Worm (Caenorhabditis elegans) whole organism, L4 larva: ENCODE data around the gene pgp-1.

Experiments
- D1046.2 ChIP-seq: fragments of 200-800 bp; sonication (Bioruptor generic); IDR thresholded peaks from 2 replicates; pipeline ENCODE4 v1.3.6; 2022; ENCODE audit warnings: missing genetic modification characterization, missing compliant biosample characterization
- F37D6.2 ChIP-seq: sonication (generic microtip); optimal IDR thresholded peaks from 2 replicates; lab custom pipeline; 2016; ENCODE audit warnings: mild to moderate bottlenecking, missing genetic modification characterization, missing compliant biosample characterization
- Y5F2A.4 ChIP-seq: fragments of 200-800 bp; sonication (Bioruptor generic); optimal IDR thresholded peaks from 2 replicates; lab custom pipeline; 2018; ENCODE audit warnings: mild to moderate bottlenecking, missing genetic modification characterization, missing compliant biosample characterization
- aha-1 ChIP-seq: fragments of 150-350 bp; peaks from one replicate; lab custom pipeline; 2014; ENCODE audit warnings: missing biosample characterization, missing genetic modification characterization
- ama-1 ChIP-seq: fragments of 150-350 bp; optimal IDR thresholded peaks from 2 replicates; lab custom pipeline; 2014; ENCODE audit warnings: inconsistent platforms, mixed read lengths
- attf-4 ChIP-seq: sonication (generic microtip); optimal IDR thresholded peaks from 3 replicates; lab custom pipeline; 2017; ENCODE audit warnings: missing biosample characterization, missing genetic modification characterization
- ceh-20 ChIP-seq: fragments of 200-800 bp; sonication (Bioruptor generic); IDR thresholded peaks from 2 replicates; pipeline ENCODE4 v1.3.6; 2022; ENCODE audit warnings: missing genetic modification reagents, missing genetic modification characterization, missing compliant biosample characterization
- ceh-32 ChIP-seq: sonication (generic microtip); optimal IDR thresholded peaks from 2 replicates; lab custom pipeline; 2016; ENCODE audit warnings: mild to moderate bottlenecking, missing genetic modification characterization, missing compliant biosample characterization; ENCODE audit not compliant: poor library complexity
- ces-1 ChIP-seq: fragments of 150-350 bp; sonication (generic microtip); optimal IDR thresholded peaks from 4 replicates; lab custom pipeline; 2014; ENCODE audit warnings: missing biosample characterization, missing genetic modification reagents, missing genetic modification characterization
- cey-2 ChIP-seq: sonication (generic microtip); optimal IDR thresholded peaks from 3 replicates; lab custom pipeline; 2017; ENCODE audit warnings: missing genetic modification characterization, mild to moderate bottlenecking, missing compliant biosample characterization, antibody characterized with exemption, borderline replicate concordance; ENCODE audit not compliant: insufficient read depth
- daf-12 ChIP-seq: fragments of 150-350 bp; optimal IDR thresholded peaks from 2 replicates; lab custom pipeline; 2014; ENCODE audit warnings: missing biosample characterization, missing genetic modification reagents, missing genetic modification characterization
- daf-16 ChIP-seq, 3 experiments: sonication (generic microtip); optimal IDR thresholded peaks; 2 replicates each; lab custom pipeline; 2016 to 2017; ENCODE audit warnings: missing genetic modification characterization in 3 of 3, missing genetic modification reagents in 3 of 3, mild to moderate bottlenecking in 2 of 3, missing compliant biosample characterization in 2 of 3, missing biosample characterization in 1 of 3, moderate library complexity in 1 of 3
- daf-8 ChIP-seq: fragments of 200-800 bp; sonication (Bioruptor generic); IDR thresholded peaks from 2 replicates; pipeline ENCODE4 v1.3.6; 2022; ENCODE audit warnings: missing genetic modification characterization, missing compliant biosample characterization
- egl-43 ChIP-seq: fragments of 200-800 bp; sonication (Bioruptor generic); IDR thresholded peaks from 2 replicates; pipeline ENCODE4 v1.3.6; 2022; ENCODE audit warnings: missing genetic modification reagents, missing genetic modification characterization, missing compliant biosample characterization
- fkh-10 ChIP-seq: fragments of 150-350 bp; optimal IDR thresholded peaks from 2 replicates; lab custom pipeline; 2014; ENCODE audit warnings: missing biosample characterization, missing genetic modification reagents, missing genetic modification characterization
- hlh-30 ChIP-seq: sonication (generic microtip); optimal IDR thresholded peaks from 2 replicates; lab custom pipeline; 2017; ENCODE audit warnings: antibody characterized with exemption, mild to moderate bottlenecking, missing genetic modification characterization, missing compliant biosample characterization; ENCODE audit not compliant: insufficient read depth
- lin-13 ChIP-seq: fragments of 150-350 bp; optimal IDR thresholded peaks from 2 replicates; lab custom pipeline; 2014; ENCODE audit warnings: missing biosample characterization, missing genetic modification reagents, missing genetic modification characterization
- lin-38 ChIP-seq: fragments of 200-800 bp; sonication (Bioruptor generic); IDR thresholded peaks from 2 replicates; pipeline ENCODE4 v1.3.6; 2022; ENCODE audit warnings: missing genetic modification reagents, missing genetic modification characterization, missing compliant biosample characterization
- lsy-2 ChIP-seq, 2 experiments: fragments of 150-350 bp in 1 of 2; sonication (generic microtip) in 1 of 2; optimal IDR thresholded peaks; 2 replicates each; lab custom pipeline; 2014 to 2017; ENCODE audit warnings: missing biosample characterization in 2 of 2, missing genetic modification characterization in 2 of 2
- mdt-29 ChIP-seq: fragments of 200-800 bp; sonication (Bioruptor generic); IDR thresholded peaks from 2 replicates; pipeline ENCODE4 v1.3.6; 2022; ENCODE audit warnings: missing genetic modification reagents, missing genetic modification characterization, missing compliant biosample characterization
- mep-1 ChIP-seq: fragments of 150-350 bp; sonication (generic microtip); optimal IDR thresholded peaks from 3 replicates; lab custom pipeline; 2014; ENCODE audit warnings: missing biosample characterization, missing genetic modification characterization
- mes-2 ChIP-seq: sonication (generic microtip); optimal IDR thresholded peaks from 2 replicates; lab custom pipeline; 2016; ENCODE audit warnings: missing genotype, mild to moderate bottlenecking, missing genetic modification characterization, missing compliant biosample characterization; ENCODE audit not compliant: poor library complexity, severe bottlenecking
- nhr-10 ChIP-seq: fragments of 150-350 bp; optimal IDR thresholded peaks from 2 replicates; lab custom pipeline; 2014; ENCODE audit warnings: missing biosample characterization, missing genetic modification characterization
- nhr-111 ChIP-seq: fragments of 200-800 bp; sonication (Bioruptor generic); optimal IDR thresholded peaks from 2 replicates; lab custom pipeline; 2018; ENCODE audit warnings: mild to moderate bottlenecking, missing genetic modification characterization, missing compliant biosample characterization
- nhr-28 ChIP-seq: fragments of 150-350 bp; optimal IDR thresholded peaks from 2 replicates; lab custom pipeline; 2014; ENCODE audit warnings: missing biosample characterization, missing genetic modification characterization
- nhr-41 ChIP-seq: fragments of 200-800 bp; sonication (Bioruptor generic); IDR thresholded peaks from 2 replicates; pipeline ENCODE4 v1.3.6; 2022; ENCODE audit warnings: missing genetic modification reagents, missing genetic modification characterization, missing compliant biosample characterization
- nhr-42 ChIP-seq: fragments of 200-800 bp; sonication (Bioruptor generic); IDR thresholded peaks from 2 replicates; pipeline ENCODE4 v1.3.6; 2022; ENCODE audit warnings: missing genetic modification characterization, missing compliant biosample characterization
- nhr-77 ChIP-seq: fragments of 150-350 bp; optimal IDR thresholded peaks from 2 replicates; lab custom pipeline; 2014; ENCODE audit warnings: missing biosample characterization, missing genetic modification characterization
- php-3 ChIP-seq: fragments of 200-800 bp; sonication (Bioruptor generic); IDR thresholded peaks from 2 replicates; pipeline ENCODE4 v1.3.6; 2022; ENCODE audit warnings: missing genetic modification reagents, missing genetic modification characterization, missing compliant biosample characterization
- rbr-2 ChIP-seq: sonication (generic microtip); optimal IDR thresholded peaks from 2 replicates; lab custom pipeline; 2016; ENCODE audit warnings: missing genotype, missing genetic modification characterization, missing compliant biosample characterization
- saeg-2 ChIP-seq: fragments of 200-800 bp; sonication (Bioruptor generic); IDR thresholded peaks from 2 replicates; pipeline ENCODE4 v1.3.6; 2022; ENCODE audit warnings: missing genetic modification reagents, missing genetic modification characterization, missing compliant biosample characterization
- sdz-12 ChIP-seq: fragments of 200-800 bp; sonication (Bioruptor generic); optimal IDR thresholded peaks from 2 replicates; lab custom pipeline; 2018; ENCODE audit warnings: mild to moderate bottlenecking, missing genetic modification characterization, missing compliant biosample characterization
- set-16 ChIP-seq: fragments of 200-800 bp; sonication (Bioruptor generic); IDR thresholded peaks from 2 replicates; pipeline ENCODE4 v1.3.6; 2022; ENCODE audit warnings: missing genetic modification reagents, missing genetic modification characterization, missing compliant biosample characterization
- skn-1 ChIP-seq: fragments of 150-350 bp; optimal IDR thresholded peaks from 2 replicates; lab custom pipeline; 2014; ENCODE audit warnings: missing biosample characterization, missing genetic modification characterization
- spr-1 ChIP-seq: sonication (generic microtip); optimal IDR thresholded peaks from 2 replicates; lab custom pipeline; 2016; ENCODE audit warnings: mild to moderate bottlenecking, missing genetic modification characterization, missing compliant biosample characterization
- tag-97 ChIP-seq: fragments of 200-800 bp; sonication (Bioruptor generic); IDR thresholded peaks from 2 replicates; pipeline ENCODE4 v1.3.6; 2022; ENCODE audit warnings: missing genetic modification characterization, missing compliant biosample characterization
- vab-7 ChIP-seq: fragments of 200-800 bp; sonication (Bioruptor generic); IDR thresholded peaks from 2 replicates; pipeline ENCODE4 v1.3.6; 2022; ENCODE audit warnings: missing genetic modification reagents, missing genetic modification characterization, missing compliant biosample characterization
- zfp-3 ChIP-seq: fragments of 200-800 bp; sonication (Bioruptor generic); conservative IDR thresholded peaks from 2 replicates; pipeline ENCODE4 v1.3.6; 2022; ENCODE audit warnings: missing genetic modification reagents, missing genetic modification characterization, missing compliant biosample characterization
- zip-11 ChIP-seq: fragments of 200-800 bp; sonication (Bioruptor generic); IDR thresholded peaks from 2 replicates; pipeline ENCODE4 v1.3.6; 2022; ENCODE audit warnings: missing genetic modification characterization, missing compliant biosample characterization
- ztf-11 ChIP-seq: fragments of 150-350 bp; optimal IDR thresholded peaks from 2 replicates; lab custom pipeline; 2014; ENCODE audit warnings: missing biosample characterization, missing genetic modification characterization

The pgp-1 gene

DNA sequence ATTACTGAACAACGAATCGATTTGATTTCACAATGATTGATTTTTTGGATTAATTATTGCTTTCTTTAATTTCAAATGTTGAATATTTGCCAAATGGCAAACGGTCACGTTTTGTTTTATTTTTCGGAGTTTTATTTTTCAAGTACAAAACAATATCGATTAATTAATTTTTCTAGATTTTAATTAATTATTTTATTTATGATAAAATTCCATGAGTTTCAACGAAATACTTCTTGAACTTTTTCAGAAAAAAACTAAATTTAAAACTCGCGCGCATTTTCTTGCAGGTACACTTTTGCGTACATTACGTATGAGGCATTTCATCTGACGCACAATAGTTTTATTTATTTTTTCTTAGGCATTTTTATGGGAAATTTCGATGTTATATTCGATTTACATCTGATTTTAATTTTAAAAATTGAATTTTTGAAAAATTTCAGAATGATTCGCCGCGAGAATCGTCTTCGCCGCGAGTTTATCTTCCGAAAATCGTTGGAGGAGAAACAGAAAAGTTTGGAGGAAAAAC lies 40.0 kb downstream of the pgp-1 start, which contains the start of the genes ZK795.2 and ZK795.3 (continued):
- TF ChIP-seq nhr-42 (GFP tag; lab: Robert Waterston, UW), result no peak
- no peak for TF ChIP-seq zip-11 (GFP tag; lab: Robert Waterston, UW)
- peak in 1 of 2 experiments; percentile 83 for TF ChIP-seq lsy-2 (tag; optimal IDR thresholded peaks at IDR 0.05; lab: Kevin White, UChicago)
- no peak for TF ChIP-seq saeg-2
- peak; percentile 48 for TF ChIP-seq mep-1 (tag; lab: Kevin White, UChicago)
- no peak for TF ChIP-seq ceh-20
- no peak for TF ChIP-seq daf-8 (GFP tag; lab: Robert Waterston, UW)
- no peak for TF ChIP-seq mdt-29 (GFP tag; lab: Robert Waterston, UW)
- TF ChIP-seq set-16 (GFP tag; lab: Robert Waterston, UW), result no peak
- no peak for TF ChIP-seq ceh-32 (tag; lab: Kevin White, UChicago)
- TF ChIP-seq ztf-11, result no peak
- TF ChIP-seq aha-1 (tag; lab: Kevin White, UChicago), result no peak
- TF ChIP-seq skn-1 (tag; lab: Kevin White, UChicago), result no peak
- no peak for TF ChIP-seq daf-12 (tag; lab: Kevin White, UChicago)
- TF ChIP-seq attf-4 (tag; lab: Kevin White, UChicago), result no peak
- peak; percentile 78 for TF ChIP-seq mes-2 (tag; lab: Kevin White, UChicago)
- peak; percentile 64 for TF ChIP-seq lin-38 (GFP tag; lab: Robert Waterston, UW)
- TF ChIP-seq php-3, result no peak
- no peak for TF ChIP-seq zfp-3 (GFP tag; lab: Robert Waterston, UW)
- TF ChIP-seq ces-1 (GFP tag; lab: Kevin White, UChicago), result no peak
- no peak for TF ChIP-seq nhr-10 (tag; lab: Kevin White, UChicago)
- no peak for TF ChIP-seq vab-7
- peak; percentile 0 for TF ChIP-seq nhr-28
- no peak for TF ChIP-seq daf-16 (GFP tag; optimal IDR thresholded peaks at IDR 0.05; lab: Kevin White, UChicago)
- TF ChIP-seq daf-16 (tag; optimal IDR thresholded peaks at IDR 0.05; lab: Kevin White, UChicago), result no peak
- no peak for TF ChIP-seq lin-13 (GFP tag; lab: Kevin White, UChicago)
- no peak for TF ChIP-seq D1046.2 (GFP tag; lab: Robert Waterston, UW)
- no peak for TF ChIP-seq nhr-77 (tag; lab: Kevin White, UChicago)

- TF ChIP-seq F37D6.2 (tag; lab: Kevin White, UChicago), result no peak
- TF ChIP-seq ama-1 (lab: Kevin White, UChicago), result no peak
- TF ChIP-seq lsy-2 (tag; optimal IDR thresholded peaks at IDR 0.05; lab: Kevin White, UChicago), result no peak
- no peak for TF ChIP-seq hlh-30 (tag; lab: Kevin White, UChicago)
- TF ChIP-seq nhr-41 (GFP tag; lab: Robert Waterston, UW), result no peak
- TF ChIP-seq fkh-10 (GFP tag; lab: Kevin White, UChicago), result no peak
- no peak for TF ChIP-seq spr-1
- TF ChIP-seq rbr-2 (tag; lab: Kevin White, UChicago), result no peak
- no peak for TF ChIP-seq tag-97 (GFP tag; lab: Robert Waterston, UW)
- TF ChIP-seq Y5F2A.4 (GFP tag; lab: Kevin White, UChicago), result no peak
- no peak for TF ChIP-seq php-3
- TF ChIP-seq sdz-12 (GFP tag; lab: Kevin White, UChicago), result no peak
Measured at ce11 chrIV:12551944-12552343, 47.0 kb downstream of the pgp-1 start.

DNA sequence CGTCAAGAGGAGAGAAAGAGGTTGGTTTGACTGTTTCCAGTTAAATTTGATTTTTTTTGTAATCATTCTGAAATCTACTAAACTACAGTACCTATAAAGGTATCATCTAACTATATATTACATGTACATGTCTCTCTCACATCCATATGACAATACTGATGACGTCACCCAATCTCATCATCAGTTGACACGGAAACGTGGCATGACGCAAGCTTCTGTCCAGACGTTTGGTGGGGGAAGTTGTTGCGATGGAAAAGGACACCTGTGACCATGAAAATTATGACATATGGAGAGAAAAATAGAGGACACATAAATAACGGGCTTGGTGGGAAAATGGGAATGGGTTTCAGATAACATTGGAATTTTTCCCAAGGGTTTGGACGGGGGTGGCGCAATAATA lies 50.0 kb downstream of the pgp-1 start:
- TF ChIP-seq cey-2 (tag; lab: Kevin White, UChicago) (no peak), fkh-10 (GFP tag; lab: Kevin White, UChicago) (no peak), nhr-77 (tag; lab: Kevin White, UChicago) (no peak), nhr-111 (GFP tag; lab: Kevin White, UChicago) (no peak), egl-43 (GFP tag; lab: Robert Waterston, UW) (no peak), daf-12 (tag; lab: Kevin White, UChicago) (no peak), mes-2 (tag; lab: Kevin White, UChicago) (no peak), nhr-28 (no peak)
